Worm (Caenorhabditis elegans): Measurements from ENCODE around the gene rpl-6.

Gene rpl-6

DNA sequence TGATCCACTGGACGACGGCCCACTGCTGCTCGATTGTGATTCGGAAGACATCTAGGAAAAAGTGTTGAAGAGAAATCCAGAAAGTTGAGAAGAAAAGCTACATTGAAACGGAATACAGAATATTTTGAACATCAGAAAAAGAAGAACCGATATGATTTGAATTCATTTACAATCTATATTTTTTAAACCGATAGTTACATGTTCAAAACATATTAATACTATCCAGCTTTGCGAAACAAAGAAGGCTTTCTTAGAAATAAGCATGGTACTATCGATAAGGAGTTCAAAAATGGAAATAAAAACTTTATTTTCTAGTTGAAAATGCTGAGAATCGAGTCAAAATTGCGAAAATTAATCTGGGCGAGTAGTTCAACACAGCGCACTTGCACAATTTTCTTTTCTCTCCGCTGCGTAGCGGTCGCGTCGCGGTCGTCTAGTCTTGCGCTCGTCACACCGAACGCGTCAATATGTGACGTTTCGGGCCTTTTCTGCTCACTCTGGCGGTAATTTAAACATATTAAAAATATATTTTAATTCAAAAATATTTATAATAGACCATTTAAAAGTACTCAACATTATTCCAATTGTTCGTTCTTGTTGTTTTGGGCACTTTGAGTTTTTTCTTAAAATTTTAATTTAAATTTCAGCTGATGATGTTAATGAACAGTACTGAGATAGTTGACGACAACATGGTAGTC lies 46.0 kb upstream of the rpl-6 start, which contains the start of the genes syf-2 and K04G7.1 (continued):
- TF ChIP-seq mxl-3 (GFP tag; optimal IDR thresholded peaks at IDR 0.05) (peak; percentile 27), nhr-28 (tag; optimal IDR thresholded peaks at IDR 0.05) (peak; percentile 76), dmd-6 (GFP tag; IDR thresholded peaks at IDR 0.05) (peak; percentile 84), F44E2.7 (GFP tag; IDR thresholded peaks at IDR 0.05) (no peak), ceh-32 (tag; optimal IDR thresholded peaks at IDR 0.05; ENCODE audit: poor library complexity) (no peak), skn-1 (tag; optimal IDR thresholded peaks at IDR 0.05) (no peak), daf-16 (GFP tag; optimal IDR thresholded peaks at IDR 0.05) (peak; percentile 14 to 26), daf-16 (tag; optimal IDR thresholded peaks at IDR 0.05) (peak; percentile 65), mdl-1 (tag; optimal IDR thresholded peaks at IDR 0.05) (peak in 1 of 2 experiments; percentile 48), nhr-42 (GFP tag; IDR thresholded peaks at IDR 0.05) (peak; percentile 86), mes-2 (tag; optimal IDR thresholded peaks at IDR 0.05; ENCODE audit: poor library complexity, severe bottlenecking) (peak; percentile 91), ceh-82 (tag; optimal IDR thresholded peaks at IDR 0.05) (no peak), pha-4 (GFP tag; IDR thresholded peaks at IDR 0.05) (peak; percentile 86), pha-4 (tag; optimal IDR thresholded peaks at IDR 0.05) (no peak), R02D3.7 (tag; optimal IDR thresholded peaks at IDR 0.05) (no peak), nhr-10 (tag; optimal IDR thresholded peaks at IDR 0.05) (no peak), Y105C5A.15 (GFP tag; IDR thresholded peaks at IDR 0.05) (no peak), nhr-11 (tag; optimal IDR thresholded peaks at IDR 0.05) (peak; percentile 85), saeg-2 (GFP tag; IDR thresholded peaks at IDR 0.05) (peak; percentile 74; the same call in 1 of the 2 replicates), fkh-10 (GFP tag; optimal IDR thresholded peaks at IDR 0.05) (peak; percentile 88)

DNA sequence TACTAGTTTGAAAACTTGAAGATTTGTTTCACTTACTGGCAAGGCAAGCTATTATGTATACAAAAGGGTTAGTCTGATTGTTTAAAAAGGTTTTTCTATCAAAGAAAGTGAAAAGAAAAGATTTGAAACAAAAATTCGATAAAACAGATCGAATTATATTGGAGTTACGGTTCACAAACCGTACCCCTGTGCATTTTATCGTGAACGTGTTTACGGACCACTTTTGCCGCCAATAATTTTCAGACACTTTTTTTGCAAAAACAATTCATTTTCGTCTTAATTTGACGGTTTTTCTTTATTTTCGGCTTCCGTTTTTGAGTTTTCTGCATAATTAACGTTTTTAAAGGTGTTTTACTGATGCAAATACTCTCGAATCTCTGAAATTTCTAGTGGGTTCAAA lies 43.0 kb upstream of the rpl-6 start:
- TF ChIP-seq duxl-1 (tag; optimal IDR thresholded peaks at IDR 0.05; ENCODE audit: poor library complexity), result no peak
- peak; percentile 19 for TF ChIP-seq unc-130 (GFP tag; optimal IDR thresholded peaks at IDR 0.05)

DNA sequence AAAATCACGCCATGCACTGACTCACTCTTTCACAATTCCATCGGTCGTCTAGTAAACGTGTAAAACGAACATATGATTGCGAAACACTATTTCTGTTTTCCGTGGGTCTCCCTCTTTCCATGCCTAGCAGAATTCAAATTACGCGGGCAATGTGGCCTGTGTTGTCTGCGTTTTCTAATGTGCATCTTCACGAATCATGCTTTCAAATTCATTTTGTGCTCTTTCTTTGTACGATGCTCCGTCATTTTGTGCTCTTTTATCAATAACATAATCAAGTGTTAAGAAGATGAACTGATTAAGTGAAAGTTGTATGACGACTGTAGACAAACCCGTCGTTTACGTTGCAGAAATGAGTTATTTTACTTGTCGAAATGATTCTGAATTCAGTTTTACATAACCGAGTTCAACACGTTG lies 42.4 kb upstream of the rpl-6 start:
- TF ChIP-seq aha-1 (tag) (peak; percentile 55), nhr-28 (tag; optimal IDR thresholded peaks at IDR 0.05) (peak; percentile 87), madf-5 (GFP tag; IDR thresholded peaks at IDR 0.05) (no peak), rbr-2 (tag; optimal IDR thresholded peaks at IDR 0.05) (peak; percentile 19), dve-1 (tag; optimal IDR thresholded peaks at IDR 0.05; ENCODE audit: insufficient read depth) (peak; percentile 72), T26A8.4 (GFP tag; IDR thresholded peaks at IDR 0.05) (no peak), mxl-3 (GFP tag; optimal IDR thresholded peaks at IDR 0.05) (peak; percentile 67), hlh-30 (tag; optimal IDR thresholded peaks at IDR 0.05; ENCODE audit: insufficient read depth) (peak; percentile 68), nhr-77 (tag; optimal IDR thresholded peaks at IDR 0.05) (peak; percentile 2), lin-1 (GFP tag; IDR thresholded peaks at IDR 0.05) (peak; percentile 67), daf-16 (GFP tag; optimal IDR thresholded peaks at IDR 0.05) (peak in 1 of 2 experiments; percentile 28), daf-16 (tag; optimal IDR thresholded peaks at IDR 0.05) (peak; percentile 92), nhr-102 (tag; optimal IDR thresholded peaks at IDR 0.05) (peak; percentile 77), ztf-7 (tag; optimal IDR thresholded peaks at IDR 0.05) (no peak), nhr-48 (tag; optimal IDR thresholded peaks at IDR 0.05) (peak; percentile 60), hlh-11 (tag; optimal IDR thresholded peaks at IDR 0.05) (peak; percentile 89), hmg-1.1 (GFP tag; IDR thresholded peaks at IDR 0.05) (peak; percentile 8; the same call in 1 of the 2 replicates), nhr-25 (tag; optimal IDR thresholded peaks at IDR 0.05; ENCODE audit: borderline replicate concordance, insufficient read depth) (no peak), lin-13 (GFP tag; optimal IDR thresholded peaks at IDR 0.05) (peak; percentile 49), jun-1 (tag; optimal IDR thresholded peaks at IDR 0.05) (peak; percentile 29), sdz-12 (GFP tag; optimal IDR thresholded peaks at IDR 0.05) (no peak), Y48G9A.11 (GFP tag; IDR thresholded peaks at IDR 0.05) (no peak), zfp-3 (GFP tag; conservative IDR thresholded peaks at IDR 0.05) (no peak), lin-38 (GFP tag; IDR thresholded peaks at IDR 0.05) (peak; percentile 26), ceh-44 (GFP tag; IDR thresholded peaks at IDR 0.05) (no peak), saeg-2 (GFP tag; IDR thresholded peaks at IDR 0.05) (peak; percentile 58; the same call in 1 of the 2 replicates), pha-4 (GFP tag; IDR thresholded peaks at IDR 0.05) (no peak), pha-4 (tag; optimal IDR thresholded peaks at IDR 0.05) (peak; percentile 9), mep-1 (tag; optimal IDR thresholded peaks at IDR 0.05) (peak; percentile 66), pqm-1 (tag; optimal IDR thresholded peaks at IDR 0.05) (peak; percentile 96), nhr-6 (tag; optimal IDR thresholded peaks at IDR 0.05) (peak; percentile 58)
